Worm (Caenorhabditis elegans) whole organism, L4/young adult: ENCODE data around the gene srt-8.

Experiments used
- dao-5 ChIP-seq: sonication (generic microtip); optimal IDR thresholded peaks from 2 replicates; lab custom pipeline; 2016; ENCODE audit warnings: missing genotype, missing genetic modification characterization, moderate library complexity, missing compliant biosample characterization
- him-1 ChIP-seq: sonication (generic microtip); optimal IDR thresholded peaks from 2 replicates; lab custom pipeline; 2016; ENCODE audit warnings: missing genotype, missing genetic modification reagents, missing genetic modification characterization, missing compliant biosample characterization

ce11 chrV:3124912-3125311 lies 38.6 kb downstream of the srt-8 start, which contains the start of gene Y73C8C.12:
- TF ChIP-seq him-1 (tag; lab: Kevin White, UChicago) (no peak), dao-5 (tag; lab: Kevin White, UChicago) (no peak)
